Worm (Caenorhabditis elegans) whole organism, late embryonic: ENCODE measurements around the gene ZK783.7.

ENCODE experiments used
- F13H6.1 ChIP-seq: sonication (generic microtip); optimal IDR thresholded peaks from 2 replicates; lab custom pipeline; 2016; ENCODE audit warnings: missing genetic modification characterization, missing compliant biosample characterization
- K02D7.2 ChIP-seq: sonication (generic microtip); optimal IDR thresholded peaks from 2 replicates; lab custom pipeline; 2017; ENCODE audit warnings: mild to moderate bottlenecking, missing genetic modification characterization, missing compliant biosample characterization
- K09A11.1 ChIP-seq: sonication (generic microtip); optimal IDR thresholded peaks from 2 replicates; lab custom pipeline; 2017; ENCODE audit warnings: antibody characterized with exemption, mild to moderate bottlenecking, missing genetic modification characterization, missing compliant biosample characterization; ENCODE audit not compliant: insufficient read depth
- Y22D7AL.16 ChIP-seq: sonication (generic microtip); optimal IDR thresholded peaks from 2 replicates; lab custom pipeline; 2016; ENCODE audit warnings: missing genetic modification characterization, missing compliant biosample characterization
- ahr-1 ChIP-seq: sonication (generic microtip); optimal IDR thresholded peaks from 2 replicates; lab custom pipeline; 2016; ENCODE audit warnings: missing genetic modification characterization, missing compliant biosample characterization
- ama-1 ChIP-seq: fragments of 150-350 bp; optimal IDR thresholded peaks from 2 replicates; lab custom pipeline; 2014
- ceh-19 ChIP-seq: fragments of 200-800 bp; sonication (Bioruptor generic); optimal IDR thresholded peaks from 2 replicates; lab custom pipeline; 2018; ENCODE audit warnings: mild to moderate bottlenecking, missing genetic modification characterization, missing compliant biosample characterization
- ceh-24 ChIP-seq: sonication (generic microtip); optimal IDR thresholded peaks from 2 replicates; lab custom pipeline; 2016; ENCODE audit warnings: mild to moderate bottlenecking, missing genetic modification characterization, missing compliant biosample characterization
- ceh-30 ChIP-seq: fragments of 150-350 bp; optimal IDR thresholded peaks from 2 replicates; lab custom pipeline; 2014; ENCODE audit warnings: missing biosample characterization, missing genetic modification characterization
- ceh-31 ChIP-seq: sonication (generic microtip); optimal IDR thresholded peaks from 2 replicates; lab custom pipeline; 2016; ENCODE audit warnings: missing genetic modification characterization, missing compliant biosample characterization
- ceh-34 ChIP-seq: sonication (generic microtip); optimal IDR thresholded peaks from 2 replicates; lab custom pipeline; 2016; ENCODE audit warnings: mild to moderate bottlenecking, missing genetic modification characterization, missing compliant biosample characterization
- ceh-45 ChIP-seq: fragments of 200-800 bp; sonication (Bioruptor generic); IDR thresholded peaks from 2 replicates; pipeline ENCODE4 v1.3.6; 2022; ENCODE audit warnings: missing genetic modification reagents, missing genetic modification characterization, missing compliant biosample characterization
- ceh-48 ChIP-seq: sonication (generic microtip); optimal IDR thresholded peaks from 2 replicates; lab custom pipeline; 2016; ENCODE audit warnings: missing genetic modification characterization, inconsistent platforms, missing compliant biosample characterization
- ceh-9 ChIP-seq: sonication (generic microtip); optimal IDR thresholded peaks from 2 replicates; lab custom pipeline; 2016; ENCODE audit warnings: mild to moderate bottlenecking, missing genetic modification characterization, inconsistent platforms, missing compliant biosample characterization
- che-1 ChIP-seq: sonication (generic microtip); optimal IDR thresholded peaks from 2 replicates; lab custom pipeline; 2016; ENCODE audit warnings: mild to moderate bottlenecking, missing genetic modification characterization, missing compliant biosample characterization
- dmd-4 ChIP-seq: sonication (generic microtip); optimal IDR thresholded peaks from 2 replicates; lab custom pipeline; 2016; ENCODE audit warnings: borderline replicate concordance, missing genetic modification characterization, missing compliant biosample characterization
- dve-1 ChIP-seq: sonication (generic microtip); optimal IDR thresholded peaks from 2 replicates; lab custom pipeline; 2017; ENCODE audit warnings: antibody characterized with exemption, mild to moderate bottlenecking, missing genetic modification characterization, missing compliant biosample characterization
- elt-2 ChIP-seq: sonication (generic microtip); optimal IDR thresholded peaks from 2 replicates; lab custom pipeline; 2016; ENCODE audit warnings: missing genetic modification reagents, missing genetic modification characterization, missing compliant biosample characterization
- ets-4 ChIP-seq: sonication (generic microtip); optimal IDR thresholded peaks from 2 replicates; lab custom pipeline; 2016; ENCODE audit warnings: missing genetic modification characterization, missing compliant biosample characterization
- eyg-1 ChIP-seq: sonication (generic microtip); optimal IDR thresholded peaks from 2 replicates; lab custom pipeline; 2016; ENCODE audit warnings: missing genotype, missing genetic modification characterization, missing compliant biosample characterization
- fkh-10 ChIP-seq: fragments of 150-350 bp; optimal IDR thresholded peaks from 2 replicates; lab custom pipeline; 2014; ENCODE audit warnings: missing biosample characterization, missing genetic modification reagents, missing genetic modification characterization
- fkh-6 ChIP-seq: sonication (generic microtip); optimal IDR thresholded peaks from 2 replicates; lab custom pipeline; 2016; ENCODE audit warnings: missing genetic modification characterization, missing compliant biosample characterization
- hlh-13 ChIP-seq: fragments of 200-800 bp; sonication (Bioruptor generic); optimal IDR thresholded peaks from 2 replicates; lab custom pipeline; 2018; ENCODE audit warnings: mild to moderate bottlenecking, missing genetic modification characterization, missing compliant biosample characterization
- hlh-30 ChIP-seq: sonication (generic microtip); optimal IDR thresholded peaks from 2 replicates; lab custom pipeline; 2017; ENCODE audit warnings: antibody characterized with exemption, missing genetic modification characterization, missing compliant biosample characterization; ENCODE audit not compliant: insufficient read depth
- hlh-6 ChIP-seq: sonication (generic microtip); optimal IDR thresholded peaks from 2 replicates; lab custom pipeline; 2016; ENCODE audit warnings: missing genotype, missing genetic modification characterization, missing compliant biosample characterization
- hlh-8 ChIP-seq: sonication (generic microtip); optimal IDR thresholded peaks from 2 replicates; lab custom pipeline; 2016; ENCODE audit warnings: missing genotype, missing genetic modification characterization, missing compliant biosample characterization
- lim-6 ChIP-seq: sonication (generic microtip); optimal IDR thresholded peaks from 2 replicates; lab custom pipeline; 2016; ENCODE audit warnings: missing genetic modification characterization, missing compliant biosample characterization
- madf-2 ChIP-seq: sonication (generic microtip); optimal IDR thresholded peaks from 2 replicates; lab custom pipeline; 2017; ENCODE audit warnings: missing genetic modification characterization, missing compliant biosample characterization
- nhr-232 ChIP-seq: sonication (generic microtip); optimal IDR thresholded peaks from 2 replicates; lab custom pipeline; 2016; ENCODE audit warnings: missing genetic modification characterization, missing compliant biosample characterization
- odd-2 ChIP-seq: sonication (generic microtip); optimal IDR thresholded peaks from 2 replicates; lab custom pipeline; 2017; ENCODE audit warnings: antibody characterized with exemption, mild to moderate bottlenecking, missing genetic modification characterization, missing compliant biosample characterization
- pat-9 ChIP-seq: fragments of 200-800 bp; sonication (Bioruptor generic); optimal IDR thresholded peaks from 2 replicates; lab custom pipeline; 2018; ENCODE audit warnings: mild to moderate bottlenecking, missing genetic modification characterization, moderate library complexity, missing compliant biosample characterization
- pax-1 ChIP-seq: fragments of 150-350 bp; optimal IDR thresholded peaks from 2 replicates; lab custom pipeline; 2014; ENCODE audit warnings: missing biosample characterization, missing genetic modification characterization
- pha-4 ChIP-seq: fragments of 150-350 bp; optimal IDR thresholded peaks from 2 replicates; lab custom pipeline; 2018; ENCODE audit warnings: missing biosample characterization, missing genetic modification reagents, missing genetic modification characterization
- pros-1 ChIP-seq: fragments of 150-350 bp; optimal IDR thresholded peaks from 2 replicates; lab custom pipeline; 2014; ENCODE audit warnings: missing biosample characterization, missing genetic modification reagents, missing genetic modification characterization
- rnt-1 ChIP-seq: sonication (generic microtip); optimal IDR thresholded peaks from 2 replicates; lab custom pipeline; 2016; ENCODE audit warnings: missing genetic modification characterization, missing compliant biosample characterization
- sox-2 ChIP-seq: fragments of 200-800 bp; sonication (Bioruptor generic); IDR thresholded peaks from 2 replicates; pipeline ENCODE4 v1.3.6; 2022; ENCODE audit warnings: missing genetic modification reagents, missing genetic modification characterization, missing compliant biosample characterization
- sox-4 ChIP-seq: sonication (generic microtip); optimal IDR thresholded peaks from 2 replicates; lab custom pipeline; 2017; ENCODE audit warnings: mild to moderate bottlenecking, missing genetic modification characterization, inconsistent platforms, missing compliant biosample characterization
- syd-9 ChIP-seq: sonication (generic microtip); optimal IDR thresholded peaks from 2 replicates; lab custom pipeline; 2016; ENCODE audit warnings: mild to moderate bottlenecking, missing genetic modification characterization, moderate library complexity, missing compliant biosample characterization
- tbx-7 ChIP-seq: sonication (generic microtip); optimal IDR thresholded peaks from 2 replicates; lab custom pipeline; 2016; ENCODE audit warnings: missing genotype, missing genetic modification characterization, missing compliant biosample characterization
- ttx-3 ChIP-seq: sonication (generic microtip); optimal IDR thresholded peaks from 2 replicates; lab custom pipeline; 2016; ENCODE audit warnings: missing genetic modification reagents, missing genetic modification characterization, missing compliant biosample characterization
- ztf-16 ChIP-seq: sonication (generic microtip); optimal IDR thresholded peaks from 2 replicates; lab custom pipeline; 2017; ENCODE audit warnings: missing genetic modification characterization, missing compliant biosample characterization

The ZK783.7 gene

DNA sequence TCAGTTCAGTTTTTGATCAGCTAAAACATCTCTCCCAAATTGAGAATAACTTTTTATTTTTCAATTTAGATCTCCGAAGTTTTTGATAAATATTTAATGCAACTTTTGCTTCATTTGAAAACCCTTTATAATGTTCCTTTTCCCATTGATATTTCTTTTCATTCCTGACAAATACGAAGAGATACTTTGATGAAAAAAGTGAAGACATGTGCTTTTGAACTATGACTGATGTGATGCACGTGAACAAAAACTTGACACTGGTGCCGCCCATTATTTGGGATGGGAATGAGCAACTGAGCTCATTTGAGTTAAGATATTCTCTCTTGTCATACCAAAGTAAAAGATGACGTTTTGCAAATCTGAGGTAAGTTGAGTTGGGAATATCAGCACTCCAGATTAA, 40.3 kb upstream of the ZK783.7 start, which contains the start of gene T04A6.1:
TSS of gene T04A6.1 (plus strand) at position 301 of the 400 bp plus-strand sequence.
- no peak for TF ChIP-seq ceh-45
- TF ChIP-seq hlh-8 (tag; lab: Kevin White, UChicago): no peak
- TF ChIP-seq tbx-7: no peak
- no peak for TF ChIP-seq che-1 (tag; lab: Kevin White, UChicago)
- no peak for TF ChIP-seq Y22D7AL.16 (tag; lab: Kevin White, UChicago)
- TF ChIP-seq fkh-6 (tag; lab: Kevin White, UChicago): no peak
- no peak for TF ChIP-seq sox-4 (tag; lab: Kevin White, UChicago)
- TF ChIP-seq ceh-19: no peak

DNA sequence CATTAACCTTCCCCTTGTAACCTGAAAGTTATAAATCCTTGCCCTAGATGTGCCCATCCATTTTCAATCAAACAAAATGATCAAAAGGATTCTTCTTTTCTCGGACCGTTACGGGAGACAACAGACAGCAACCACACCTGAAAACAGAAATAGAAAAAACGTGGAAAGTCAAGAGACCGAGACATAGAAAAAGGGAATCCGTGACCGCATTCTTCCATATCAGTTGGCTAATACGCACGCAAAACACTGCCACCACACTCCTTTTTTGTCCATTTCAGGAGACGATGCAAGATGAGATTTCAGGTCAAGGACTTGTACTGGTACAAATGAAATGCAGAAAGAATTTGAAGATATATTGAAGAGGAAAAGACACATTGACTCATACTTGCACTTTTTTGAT, 38.2 kb upstream of the ZK783.7 start:
- no peak for TF ChIP-seq odd-2 (tag; lab: Kevin White, UChicago)
- no peak for TF ChIP-seq hlh-13 (GFP tag; lab: Kevin White, UChicago)
- no peak for TF ChIP-seq dve-1 (tag; lab: Kevin White, UChicago)

DNA sequence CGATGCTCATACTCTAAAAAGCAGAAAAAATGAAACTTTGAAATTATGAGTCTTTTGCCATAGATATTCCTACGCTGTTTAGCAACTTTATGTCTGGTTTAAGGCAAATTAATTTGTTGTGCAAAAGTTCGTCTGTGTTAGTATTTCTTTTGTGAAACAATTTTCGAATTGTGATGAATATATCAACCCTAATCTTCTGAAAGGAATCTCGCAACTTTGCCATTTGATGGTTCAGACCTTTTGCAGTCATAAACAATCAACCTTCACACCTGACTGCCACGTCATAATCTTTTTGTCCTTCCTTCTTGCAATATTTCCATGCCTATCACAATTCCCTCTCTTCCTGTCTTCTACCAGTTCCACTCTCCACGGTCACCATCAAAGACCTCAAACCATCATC, 36.7 kb upstream of the ZK783.7 start:
- TF ChIP-seq K09A11.1 (tag; lab: Kevin White, UChicago) (no peak), dmd-4 (tag; lab: Kevin White, UChicago) (no peak), lim-6 (tag; lab: Kevin White, UChicago) (no peak), ttx-3 (no peak), fkh-10 (GFP tag; lab: Kevin White, UChicago) (no peak), ceh-31 (tag; lab: Kevin White, UChicago) (no peak), eyg-1 (tag; lab: Kevin White, UChicago) (no peak), elt-2 (tag; lab: Kevin White, UChicago) (no peak), dve-1 (tag; lab: Kevin White, UChicago) (no peak), pax-1 (tag; lab: Kevin White, UChicago) (no peak), rnt-1 (tag; lab: Kevin White, UChicago) (no peak), odd-2 (tag; lab: Kevin White, UChicago) (no peak)

DNA sequence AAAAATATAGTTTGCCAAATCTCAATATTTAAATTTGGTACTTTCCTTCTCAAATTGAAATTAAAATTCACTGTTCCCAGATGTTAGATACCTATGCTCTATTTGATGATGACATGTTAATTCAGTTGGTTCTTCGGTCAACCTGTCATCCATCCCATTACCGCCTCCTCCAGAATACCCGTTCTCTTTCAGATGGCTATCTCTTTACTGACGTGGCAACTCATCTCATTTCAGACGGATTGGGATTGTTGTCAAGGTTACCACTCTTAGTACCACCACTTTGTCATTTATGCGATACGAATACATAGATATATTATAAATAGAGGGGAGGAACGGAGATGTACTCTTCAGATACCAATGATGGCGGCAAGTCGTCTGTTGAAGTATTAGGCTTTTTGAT, 35.2 kb upstream of the ZK783.7 start:
- no peak for TF ChIP-seq madf-2 (tag; lab: Kevin White, UChicago)

DNA sequence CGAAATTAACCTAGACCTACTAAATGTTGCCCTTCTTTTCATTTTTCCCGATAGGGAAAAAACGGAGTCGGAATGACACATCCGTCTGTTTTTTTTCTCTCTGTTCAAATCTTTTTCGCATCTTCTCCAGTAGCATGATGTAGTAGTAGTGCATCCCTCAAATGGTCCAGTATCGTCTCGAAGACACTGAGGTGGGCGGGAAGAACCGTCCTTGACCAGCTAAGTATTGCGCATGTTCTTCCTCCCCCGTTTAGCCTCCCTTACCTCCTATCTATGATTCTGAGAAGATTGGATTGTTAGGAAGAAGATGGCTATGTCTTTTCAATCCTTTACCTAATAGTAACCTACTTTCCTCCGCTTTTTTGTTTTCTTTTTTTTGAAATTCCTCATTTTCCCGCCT, 33.6 kb upstream of the ZK783.7 start:
- TF ChIP-seq ceh-45: no peak
- TF ChIP-seq hlh-8 (tag; lab: Kevin White, UChicago): no peak
- TF ChIP-seq sox-2 (GFP tag; lab: Robert Waterston, UW): no peak
- TF ChIP-seq ahr-1 (tag; lab: Kevin White, UChicago): no peak
- no peak for TF ChIP-seq K02D7.2 (tag; lab: Kevin White, UChicago)
- no peak for TF ChIP-seq ceh-48 (tag; lab: Kevin White, UChicago)
- no peak for TF ChIP-seq ceh-24 (tag; lab: Kevin White, UChicago)
- no peak for TF ChIP-seq ztf-16 (tag; lab: Kevin White, UChicago)
- no peak for TF ChIP-seq fkh-10 (GFP tag; lab: Kevin White, UChicago)
- TF ChIP-seq ttx-3: no peak
- no peak for TF ChIP-seq ceh-31 (tag; lab: Kevin White, UChicago)
- no peak for TF ChIP-seq pat-9 (tag; lab: Kevin White, UChicago)
- no peak for TF ChIP-seq hlh-6 (tag; lab: Kevin White, UChicago)
- TF ChIP-seq odd-2 (tag; lab: Kevin White, UChicago): no peak

DNA sequence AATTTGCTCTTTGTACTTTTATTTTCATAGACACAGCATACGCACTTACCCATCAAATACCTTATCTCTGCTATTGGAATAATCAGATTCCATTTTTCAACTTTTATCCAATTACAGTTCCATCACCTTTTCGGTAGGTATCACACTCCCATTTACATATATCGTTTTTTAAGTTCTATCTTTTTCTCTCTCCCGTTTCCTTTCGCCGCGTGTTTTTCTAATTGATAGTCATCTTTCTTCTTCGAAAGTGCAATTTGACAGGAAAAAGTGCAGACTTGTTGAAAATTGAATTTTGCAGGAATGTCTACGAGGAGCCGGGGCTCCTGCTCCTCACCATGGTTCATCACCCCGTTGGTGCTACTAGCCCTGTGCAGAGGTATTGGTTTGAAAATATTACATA, 31.4 kb upstream of the ZK783.7 start, which contains the start of gene fbn-1:
TSS of gene fbn-1 (plus strand) at position 301 of the 400 bp plus-strand sequence.
- TF ChIP-seq ztf-16 (tag; lab: Kevin White, UChicago) (no peak), pat-9 (tag; lab: Kevin White, UChicago) (no peak), hlh-8 (tag; lab: Kevin White, UChicago) (no peak), tbx-7 (no peak), K02D7.2 (tag; lab: Kevin White, UChicago) (no peak), ceh-48 (tag; lab: Kevin White, UChicago) (no peak), elt-2 (tag; lab: Kevin White, UChicago) (no peak), ceh-34 (tag; lab: Kevin White, UChicago) (no peak), odd-2 (tag; lab: Kevin White, UChicago) (no peak), ceh-30 (tag; lab: Kevin White, UChicago) (no peak), hlh-30 (tag; lab: Kevin White, UChicago) (no peak), ttx-3 (no peak), F13H6.1 (tag; lab: Kevin White, UChicago) (no peak), pha-4 (tag; lab: Kevin White, UChicago) (no peak), syd-9 (tag; lab: Kevin White, UChicago) (no peak), ama-1 (lab: Kevin White, UChicago) (no peak), nhr-232 (tag; lab: Kevin White, UChicago) (no peak), pros-1 (no peak), ceh-9 (no peak), ets-4 (no peak)
- TF ChIP-seq, all 69 proteins: peak for 0
